Worm (Caenorhabditis elegans): ENCODE measurements around the gene ttr-23.

The ttr-23 gene

DNA sequence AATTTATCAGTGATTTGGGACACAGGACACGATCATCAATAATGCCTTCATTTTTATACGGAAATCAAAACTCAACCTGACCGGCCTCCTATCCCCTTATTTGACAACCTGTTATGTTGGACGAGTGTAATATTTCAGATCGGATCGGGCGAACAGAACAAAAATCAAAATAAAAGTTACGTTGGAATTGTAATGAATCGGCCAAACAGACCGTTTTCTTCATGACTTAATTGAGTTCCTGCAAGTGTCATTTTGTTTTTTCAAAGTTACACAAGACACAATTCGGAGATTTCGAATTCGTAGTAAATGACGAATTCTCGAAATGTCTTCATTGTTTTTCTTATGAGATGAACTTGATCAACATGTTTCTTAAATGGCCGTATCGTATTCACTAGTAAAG lies 34.4 kb downstream of the ttr-23 start, which contains the start of gene F32G8.3:
Gene F32G8.3, minus strand, starts transcription at position 101 of the 400 bp plus-strand sequence.
- no peak for TF ChIP-seq ztf-29 (GFP tag; IDR thresholded peaks at IDR 0.05)
- TF ChIP-seq flt-1 (GFP tag; IDR thresholded peaks at IDR 0.05): no peak
- TF ChIP-seq tab-1 (GFP tag; IDR thresholded peaks at IDR 0.05): no peak
- no peak for TF ChIP-seq med-1 (GFP tag; optimal IDR thresholded peaks at IDR 0.05; ENCODE audit: insufficient read depth)
- no peak for TF ChIP-seq cog-1 (tag; optimal IDR thresholded peaks at IDR 0.05)
- TF ChIP-seq ref-1 (GFP tag; conservative IDR thresholded peaks at IDR 0.05): no peak
- no peak for TF ChIP-seq klf-2 (GFP tag; conservative IDR thresholded peaks at IDR 0.05)
- TF ChIP-seq ztf-23 (GFP tag; IDR thresholded peaks at IDR 0.05): no peak
- no peak for TF ChIP-seq T22C8.4 (GFP tag; IDR thresholded peaks at IDR 0.05)

DNA sequence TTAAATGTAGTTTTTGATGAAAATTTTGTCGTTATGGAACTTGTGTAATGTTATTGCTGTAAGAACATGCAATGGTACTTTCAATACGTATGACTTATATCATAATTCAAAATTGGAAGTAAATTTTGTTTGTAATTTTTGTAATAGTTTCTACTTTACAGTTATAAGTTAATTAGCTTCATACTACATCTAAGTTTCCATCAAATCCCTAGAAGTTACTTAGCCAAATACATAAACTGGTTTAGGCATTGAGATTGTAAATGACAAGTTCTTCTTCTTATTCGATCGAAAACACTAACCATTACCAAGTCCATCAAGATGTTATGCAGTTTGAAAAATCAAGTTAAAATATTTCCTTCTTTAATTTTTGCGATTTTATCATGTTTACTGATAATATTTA lies 39.9 kb downstream of the ttr-23 start, which contains the start of gene F32G8.2:
Gene F32G8.2, plus strand, starts transcription at position 301 of the 400 bp plus-strand sequence.
- TF ChIP-seq flt-1 (GFP tag; IDR thresholded peaks at IDR 0.05) (no peak), med-1 (GFP tag; optimal IDR thresholded peaks at IDR 0.05; ENCODE audit: insufficient read depth) (no peak), ref-1 (GFP tag; conservative IDR thresholded peaks at IDR 0.05) (no peak), ztf-29 (GFP tag; IDR thresholded peaks at IDR 0.05) (no peak), cog-1 (tag; optimal IDR thresholded peaks at IDR 0.05) (no peak), klf-2 (GFP tag; conservative IDR thresholded peaks at IDR 0.05) (no peak), T22C8.4 (GFP tag; IDR thresholded peaks at IDR 0.05) (no peak), tab-1 (GFP tag; IDR thresholded peaks at IDR 0.05) (no peak), ztf-23 (GFP tag; IDR thresholded peaks at IDR 0.05) (no peak)

ce11 chrV:10548981-10549380 lies 40.7 kb downstream of the ttr-23 start, which contains the start of gene srd-34:
srd-34 (minus strand) TSS chrV:10549081.
- TF ChIP-seq med-1 (GFP tag; optimal IDR thresholded peaks at IDR 0.05; ENCODE audit: insufficient read depth) (no peak), tab-1 (GFP tag; IDR thresholded peaks at IDR 0.05) (no peak), ztf-23 (GFP tag; IDR thresholded peaks at IDR 0.05) (no peak), ztf-29 (GFP tag; IDR thresholded peaks at IDR 0.05) (no peak)

DNA sequence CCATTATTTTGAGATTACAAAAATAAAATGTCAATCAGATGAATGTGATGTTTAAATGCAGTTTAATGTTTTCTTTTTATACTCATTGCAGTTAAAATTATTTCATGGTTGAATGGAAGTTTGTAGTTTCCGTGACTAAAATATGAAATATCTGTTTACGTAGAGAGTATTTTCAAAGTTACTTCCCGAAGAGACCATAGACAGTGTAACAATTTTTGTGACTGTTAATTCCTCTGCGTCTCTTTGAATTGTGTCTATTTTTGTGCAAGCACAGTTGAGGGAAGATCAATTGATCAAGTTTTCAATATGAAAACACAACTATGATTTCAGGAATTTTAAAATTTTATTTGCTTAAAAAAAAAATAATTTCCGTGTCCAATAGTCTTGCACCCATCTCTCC lies 42.9 kb downstream of the ttr-23 start, which contains the start of gene F25D1.5:
Gene F25D1.5, minus strand, starts transcription at position 35 of the 400 bp plus-strand sequence.
- no peak for TF ChIP-seq ztf-23 (GFP tag; IDR thresholded peaks at IDR 0.05)
- TF ChIP-seq flt-1 (GFP tag; IDR thresholded peaks at IDR 0.05): no peak
- TF ChIP-seq med-1 (GFP tag; optimal IDR thresholded peaks at IDR 0.05; ENCODE audit: insufficient read depth): no peak
- TF ChIP-seq cog-1 (tag; optimal IDR thresholded peaks at IDR 0.05): no peak
- no peak for TF ChIP-seq ref-1 (GFP tag; conservative IDR thresholded peaks at IDR 0.05)

- TF ChIP-seq ref-1 (GFP tag; conservative IDR thresholded peaks at IDR 0.05): no peak
- no peak for TF ChIP-seq flt-1 (GFP tag; IDR thresholded peaks at IDR 0.05)
- TF ChIP-seq ztf-23 (GFP tag; IDR thresholded peaks at IDR 0.05): no peak
- no peak for TF ChIP-seq med-1 (GFP tag; optimal IDR thresholded peaks at IDR 0.05; ENCODE audit: insufficient read depth)
- no peak for TF ChIP-seq T22C8.4 (GFP tag; IDR thresholded peaks at IDR 0.05)
- no peak for TF ChIP-seq ztf-29 (GFP tag; IDR thresholded peaks at IDR 0.05)
- TF ChIP-seq tab-1 (GFP tag; IDR thresholded peaks at IDR 0.05): no peak
- no peak for TF ChIP-seq klf-2 (GFP tag; conservative IDR thresholded peaks at IDR 0.05)
- no peak for TF ChIP-seq cog-1 (tag; optimal IDR thresholded peaks at IDR 0.05)
Observed at ce11 chrV:10540024-10540423, 49.6 kb downstream of the ttr-23 start, which contains the start of gene degt-1. degt-1 (plus strand) TSS chrV:10540324.

DNA sequence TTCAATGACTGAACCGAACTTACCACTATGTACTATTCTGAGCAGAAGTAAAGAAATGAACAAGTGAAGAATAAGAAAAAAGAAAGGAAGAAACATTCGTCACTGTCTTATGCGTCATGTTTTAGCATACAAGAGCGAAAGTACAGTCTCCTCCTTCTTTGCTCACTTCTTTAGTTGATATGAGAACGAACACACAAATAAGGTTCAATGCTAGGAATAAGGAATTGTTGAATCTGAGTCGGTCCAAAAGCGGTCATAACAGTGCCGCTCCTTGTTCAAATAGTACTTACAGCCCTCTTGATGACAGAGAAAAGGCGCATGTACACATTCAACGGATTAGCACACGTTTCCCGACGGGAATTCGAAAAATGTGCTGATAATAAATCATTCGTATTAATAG lies 50.5 kb downstream of the ttr-23 start, which contains the start of gene F25D1.8:
Gene F25D1.8, plus strand, starts transcription at position 301 of the 400 bp plus-strand sequence.
- no peak for TF ChIP-seq flt-1 (GFP tag; IDR thresholded peaks at IDR 0.05)
- TF ChIP-seq cog-1 (tag; optimal IDR thresholded peaks at IDR 0.05): no peak
- no peak for TF ChIP-seq T22C8.4 (GFP tag; IDR thresholded peaks at IDR 0.05)
- no peak for TF ChIP-seq tab-1 (GFP tag; IDR thresholded peaks at IDR 0.05)
- TF ChIP-seq klf-2 (GFP tag; conservative IDR thresholded peaks at IDR 0.05): no peak
- no peak for TF ChIP-seq ztf-23 (GFP tag; IDR thresholded peaks at IDR 0.05)
- no peak for TF ChIP-seq ref-1 (GFP tag; conservative IDR thresholded peaks at IDR 0.05)
- no peak for TF ChIP-seq ztf-29 (GFP tag; IDR thresholded peaks at IDR 0.05)
- TF ChIP-seq med-1 (GFP tag; optimal IDR thresholded peaks at IDR 0.05; ENCODE audit: insufficient read depth): no peak

All from whole organism, midembryonic.